Fruit fly (Drosophila melanogaster) whole organism, adult: ENCODE measurements around the gene Wdr81.
A peak's percentile ranks its signal among the peaks of the same experiment; 100 is the strongest.

Experiments
- CG11617 ChIP-seq: fragments of 200-800 bp; sonication (Bioruptor generic); optimal IDR thresholded peaks from 2 replicates; lab custom pipeline; 2017; ENCODE audit warnings: mild to moderate bottlenecking, missing biosample characterization, missing genetic modification reagents, missing genetic modification characterization
- CG7045 ChIP-seq: fragments of 200-800 bp; sonication (Bioruptor generic); optimal IDR thresholded peaks from 2 replicates; lab custom pipeline; 2017; ENCODE audit warnings: missing biosample characterization, mild to moderate bottlenecking, missing genetic modification characterization
- Crg-1 ChIP-seq: fragments of 200-800 bp; sonication (Bioruptor generic); optimal IDR thresholded peaks from 2 replicates; lab custom pipeline; 2016; ENCODE audit warnings: missing biosample characterization, missing genetic modification characterization

dm6 chr2L:12063035-12063434, 42.3 kb upstream of the Wdr81 start, which contains the start of gene Rab3-GAP:
- TF ChIP-seq Crg-1 (GFP tag; lab: Kevin White, UChicago) (no peak), CG7045 (GFP tag; lab: Kevin White, UChicago) (no peak), CG11617 (GFP tag; lab: Kevin White, UChicago) (peak; percentile 20)
